Worm (Caenorhabditis elegans): ENCODE results near the gene ubc-19.
A peak's percentile ranks its signal among the peaks of the same experiment; 100 is the strongest.

The ubc-19 gene

ce11 chrV:18639601-18640354 is 49.8 kb downstream of the ubc-19 start, which contains the start of gene egas-1:
egas-1 (plus strand) TSS chrV:18640304.
- TF ChIP-seq med-1 (GFP tag; optimal IDR thresholded peaks at IDR 0.05; ENCODE audit: insufficient read depth) (no peak), ztf-29 (GFP tag; IDR thresholded peaks at IDR 0.05) (peak; percentile 27; the same call in 1 of the 2 replicates)

- TF ChIP-seq ref-1 (GFP tag; conservative IDR thresholded peaks at IDR 0.05) (no peak), cog-1 (tag; optimal IDR thresholded peaks at IDR 0.05) (no peak), ztf-23 (GFP tag; IDR thresholded peaks at IDR 0.05) (peak; percentile 5; the same call in 1 of the 2 replicates)
Observed at ce11 chrV:18639074-18639473, 50.5 kb downstream of the ubc-19 start.

ce11 chrV:18638367-18638873 is 51.1 kb downstream of the ubc-19 start, which contains the start of gene col-42:
col-42 (plus strand) TSS chrV:18638484.
- TF ChIP-seq cog-1 (tag; optimal IDR thresholded peaks at IDR 0.05), result no peak
- TF ChIP-seq T22C8.4 (GFP tag; IDR thresholded peaks at IDR 0.05), result no peak
- TF ChIP-seq tab-1 (GFP tag; IDR thresholded peaks at IDR 0.05), result no peak
- TF ChIP-seq ztf-29 (GFP tag; IDR thresholded peaks at IDR 0.05), result no peak
- TF ChIP-seq ztf-23 (GFP tag; IDR thresholded peaks at IDR 0.05), result no peak
- TF ChIP-seq flt-1 (GFP tag; IDR thresholded peaks at IDR 0.05), result no peak
- no peak for TF ChIP-seq klf-2 (GFP tag; conservative IDR thresholded peaks at IDR 0.05)
- no peak for TF ChIP-seq med-1 (GFP tag; optimal IDR thresholded peaks at IDR 0.05; ENCODE audit: insufficient read depth)
- no peak for TF ChIP-seq ref-1 (GFP tag; conservative IDR thresholded peaks at IDR 0.05)

ce11 chrV:18637544-18638366 is 51.8 kb downstream of the ubc-19 start:
- no peak for TF ChIP-seq T22C8.4 (GFP tag; IDR thresholded peaks at IDR 0.05)
- peak; percentile 51; the same call in 1 of the 2 replicates for TF ChIP-seq ztf-29 (GFP tag; IDR thresholded peaks at IDR 0.05)
